Worm (Caenorhabditis elegans) whole organism, midembryonic: ENCODE measurements around the gene frm-8.
"Not testable (repeated sequence)": the region's sequence is repeated elsewhere in the genome, so short reads cannot be mapped to it uniquely, and the experiment has no call there.

Source experiments
- T22C8.4 ChIP-seq: fragments of 200-800 bp; sonication (Bioruptor generic); IDR thresholded peaks from 2 replicates; pipeline ENCODE4 v1.3.6; 2022; ENCODE audit warnings: missing genetic modification characterization, missing compliant biosample characterization
- flt-1 ChIP-seq: fragments of 200-800 bp; sonication (Bioruptor generic); IDR thresholded peaks from 2 replicates; pipeline ENCODE4 v1.3.6; 2022; ENCODE audit warnings: missing genetic modification characterization, missing compliant biosample characterization
- med-1 ChIP-seq: sonication (generic microtip); optimal IDR thresholded peaks from 2 replicates; lab custom pipeline; 2017; ENCODE audit warnings: missing genetic modification characterization, mild to moderate bottlenecking, missing compliant biosample characterization, antibody characterized with exemption, missing genetic modification reagents; ENCODE audit not compliant: insufficient read depth
- tab-1 ChIP-seq: fragments of 200-800 bp; sonication (Bioruptor generic); IDR thresholded peaks from 2 replicates; pipeline ENCODE4 v1.3.6; 2022; ENCODE audit warnings: missing genetic modification characterization, missing compliant biosample characterization
- ztf-23 ChIP-seq: fragments of 200-800 bp; sonication (Bioruptor generic); IDR thresholded peaks from 2 replicates; pipeline ENCODE4 v1.3.6; 2022; ENCODE audit warnings: missing genetic modification reagents, missing genetic modification characterization, missing compliant biosample characterization
- ztf-29 ChIP-seq: fragments of 200-800 bp; sonication (Bioruptor generic); IDR thresholded peaks from 2 replicates; pipeline ENCODE4 v1.3.6; 2022; ENCODE audit warnings: missing genetic modification reagents, missing genetic modification characterization, missing compliant biosample characterization

ce11 chrIII:3259691-3260090 is 40.7 kb upstream of the frm-8 start, which contains the start of gene Y53G8AM.6:
- not testable (repeated sequence) for TF ChIP-seq tab-1 (GFP tag; lab: Robert Waterston, UW); med-1 (GFP tag; lab: Kevin White, UChicago); T22C8.4; ztf-23 (GFP tag; lab: Robert Waterston, UW); flt-1 (GFP tag; lab: Robert Waterston, UW); ztf-29 (GFP tag; lab: Robert Waterston, UW)
